Worm (Caenorhabditis elegans) whole organism, late embryonic: ENCODE data around the gene Y57G11C.1142.
A peak's percentile ranks its signal among the peaks of the same experiment; 100 is the strongest.

Experiments used
- C08G9.2 ChIP-seq: sonication (generic microtip); optimal IDR thresholded peaks from 2 replicates; lab custom pipeline; 2016; ENCODE audit warnings: mild to moderate bottlenecking, missing genetic modification characterization, moderate library complexity, missing compliant biosample characterization
- C38D4.7 ChIP-seq: fragments of 200-800 bp; sonication (Bioruptor generic); optimal IDR thresholded peaks from 2 replicates; lab custom pipeline; 2018; ENCODE audit warnings: mild to moderate bottlenecking, missing genetic modification characterization, moderate library complexity, missing compliant biosample characterization
- K09A11.1 ChIP-seq: sonication (generic microtip); optimal IDR thresholded peaks from 2 replicates; lab custom pipeline; 2017; ENCODE audit warnings: antibody characterized with exemption, mild to moderate bottlenecking, missing genetic modification characterization, missing compliant biosample characterization; ENCODE audit not compliant: insufficient read depth
- ahr-1 ChIP-seq: sonication (generic microtip); optimal IDR thresholded peaks from 2 replicates; lab custom pipeline; 2016; ENCODE audit warnings: missing genetic modification characterization, missing compliant biosample characterization
- ama-1 ChIP-seq: fragments of 150-350 bp; optimal IDR thresholded peaks from 2 replicates; lab custom pipeline; 2014
- ceh-18 ChIP-seq: sonication (generic microtip); optimal IDR thresholded peaks from 2 replicates; lab custom pipeline; 2016; ENCODE audit warnings: missing genetic modification characterization, missing compliant biosample characterization
- ceh-19 ChIP-seq: fragments of 200-800 bp; sonication (Bioruptor generic); optimal IDR thresholded peaks from 2 replicates; lab custom pipeline; 2018; ENCODE audit warnings: mild to moderate bottlenecking, missing genetic modification characterization, missing compliant biosample characterization
- ceh-2 ChIP-seq: sonication (generic microtip); optimal IDR thresholded peaks from 2 replicates; lab custom pipeline; 2016; ENCODE audit warnings: missing genotype, missing genetic modification characterization, missing compliant biosample characterization
- ceh-30 ChIP-seq: fragments of 150-350 bp; optimal IDR thresholded peaks from 2 replicates; lab custom pipeline; 2014; ENCODE audit warnings: missing biosample characterization, missing genetic modification characterization
- ceh-31 ChIP-seq: sonication (generic microtip); optimal IDR thresholded peaks from 2 replicates; lab custom pipeline; 2016; ENCODE audit warnings: missing genetic modification characterization, missing compliant biosample characterization
- ceh-34 ChIP-seq: sonication (generic microtip); optimal IDR thresholded peaks from 2 replicates; lab custom pipeline; 2016; ENCODE audit warnings: mild to moderate bottlenecking, missing genetic modification characterization, missing compliant biosample characterization
- ceh-48 ChIP-seq: sonication (generic microtip); optimal IDR thresholded peaks from 2 replicates; lab custom pipeline; 2016; ENCODE audit warnings: missing genetic modification characterization, inconsistent platforms, missing compliant biosample characterization
- ceh-9 ChIP-seq: sonication (generic microtip); optimal IDR thresholded peaks from 2 replicates; lab custom pipeline; 2016; ENCODE audit warnings: mild to moderate bottlenecking, missing genetic modification characterization, inconsistent platforms, missing compliant biosample characterization
- dmd-4 ChIP-seq: sonication (generic microtip); optimal IDR thresholded peaks from 2 replicates; lab custom pipeline; 2016; ENCODE audit warnings: borderline replicate concordance, missing genetic modification characterization, missing compliant biosample characterization
- dve-1 ChIP-seq: sonication (generic microtip); optimal IDR thresholded peaks from 2 replicates; lab custom pipeline; 2017; ENCODE audit warnings: antibody characterized with exemption, mild to moderate bottlenecking, missing genetic modification characterization, missing compliant biosample characterization
- elt-2 ChIP-seq: sonication (generic microtip); optimal IDR thresholded peaks from 2 replicates; lab custom pipeline; 2016; ENCODE audit warnings: missing genetic modification reagents, missing genetic modification characterization, missing compliant biosample characterization
- elt-4 ChIP-seq: sonication (generic microtip); optimal IDR thresholded peaks from 2 replicates; lab custom pipeline; 2016; ENCODE audit warnings: missing genetic modification characterization, missing compliant biosample characterization
- ets-4 ChIP-seq: sonication (generic microtip); optimal IDR thresholded peaks from 2 replicates; lab custom pipeline; 2016; ENCODE audit warnings: missing genetic modification characterization, missing compliant biosample characterization
- eyg-1 ChIP-seq: sonication (generic microtip); optimal IDR thresholded peaks from 2 replicates; lab custom pipeline; 2016; ENCODE audit warnings: missing genotype, missing genetic modification characterization, missing compliant biosample characterization
- fkh-10 ChIP-seq: fragments of 150-350 bp; optimal IDR thresholded peaks from 2 replicates; lab custom pipeline; 2014; ENCODE audit warnings: missing biosample characterization, missing genetic modification reagents, missing genetic modification characterization
- hlh-13 ChIP-seq: fragments of 200-800 bp; sonication (Bioruptor generic); optimal IDR thresholded peaks from 2 replicates; lab custom pipeline; 2018; ENCODE audit warnings: mild to moderate bottlenecking, missing genetic modification characterization, missing compliant biosample characterization
- hlh-15 ChIP-seq: sonication (generic microtip); optimal IDR thresholded peaks from 2 replicates; lab custom pipeline; 2016; ENCODE audit warnings: missing genetic modification characterization, missing compliant biosample characterization
- hlh-30 ChIP-seq: sonication (generic microtip); optimal IDR thresholded peaks from 2 replicates; lab custom pipeline; 2017; ENCODE audit warnings: antibody characterized with exemption, missing genetic modification characterization, missing compliant biosample characterization; ENCODE audit not compliant: insufficient read depth
- lin-11 ChIP-seq: fragments of 200-800 bp; sonication (Bioruptor generic); optimal IDR thresholded peaks from 2 replicates; lab custom pipeline; 2018; ENCODE audit warnings: mild to moderate bottlenecking, missing genetic modification characterization, missing compliant biosample characterization
- madf-2 ChIP-seq: sonication (generic microtip); optimal IDR thresholded peaks from 2 replicates; lab custom pipeline; 2017; ENCODE audit warnings: missing genetic modification characterization, missing compliant biosample characterization
- nfya-1 ChIP-seq: sonication (generic microtip); optimal IDR thresholded peaks from 2 replicates; lab custom pipeline; 2017; ENCODE audit warnings: missing genetic modification characterization, mild to moderate bottlenecking, missing compliant biosample characterization, antibody characterized with exemption, moderate library complexity
- nhr-11 ChIP-seq: fragments of 150-350 bp; optimal IDR thresholded peaks from 2 replicates; lab custom pipeline; 2014; ENCODE audit warnings: missing biosample characterization, missing genetic modification characterization
- npax-4 ChIP-seq: sonication (generic microtip); optimal IDR thresholded peaks from 2 replicates; lab custom pipeline; 2016; ENCODE audit warnings: missing genetic modification characterization, missing compliant biosample characterization
- odd-2 ChIP-seq: sonication (generic microtip); optimal IDR thresholded peaks from 2 replicates; lab custom pipeline; 2017; ENCODE audit warnings: antibody characterized with exemption, mild to moderate bottlenecking, missing genetic modification characterization, missing compliant biosample characterization
- pat-9 ChIP-seq: fragments of 200-800 bp; sonication (Bioruptor generic); optimal IDR thresholded peaks from 2 replicates; lab custom pipeline; 2018; ENCODE audit warnings: mild to moderate bottlenecking, missing genetic modification characterization, moderate library complexity, missing compliant biosample characterization
- pax-1 ChIP-seq: fragments of 150-350 bp; optimal IDR thresholded peaks from 2 replicates; lab custom pipeline; 2014; ENCODE audit warnings: missing biosample characterization, missing genetic modification characterization
- pha-2 ChIP-seq: sonication (generic microtip); optimal IDR thresholded peaks from 2 replicates; lab custom pipeline; 2017; ENCODE audit warnings: mild to moderate bottlenecking, missing genetic modification characterization, missing compliant biosample characterization
- pha-4 ChIP-seq: fragments of 150-350 bp; optimal IDR thresholded peaks from 2 replicates; lab custom pipeline; 2018; ENCODE audit warnings: missing biosample characterization, missing genetic modification reagents, missing genetic modification characterization
- pqm-1 ChIP-seq: sonication (generic microtip); optimal IDR thresholded peaks from 2 replicates; lab custom pipeline; 2016; ENCODE audit warnings: missing genetic modification characterization, missing compliant biosample characterization
- pros-1 ChIP-seq: fragments of 150-350 bp; optimal IDR thresholded peaks from 2 replicates; lab custom pipeline; 2014; ENCODE audit warnings: missing biosample characterization, missing genetic modification reagents, missing genetic modification characterization
- syd-9 ChIP-seq: sonication (generic microtip); optimal IDR thresholded peaks from 2 replicates; lab custom pipeline; 2016; ENCODE audit warnings: mild to moderate bottlenecking, missing genetic modification characterization, moderate library complexity, missing compliant biosample characterization
- tbx-2 ChIP-seq: sonication (generic microtip); optimal IDR thresholded peaks from 2 replicates; lab custom pipeline; 2016; ENCODE audit warnings: missing genetic modification characterization, missing compliant biosample characterization
- unc-42 ChIP-seq: sonication (generic microtip); optimal IDR thresholded peaks from 2 replicates; lab custom pipeline; 2016; ENCODE audit warnings: missing genotype, missing genetic modification characterization, missing compliant biosample characterization
- unc-55 ChIP-seq: sonication (generic microtip); optimal IDR thresholded peaks from 2 replicates; lab custom pipeline; 2017; ENCODE audit warnings: missing biosample characterization, missing genetic modification reagents, missing genetic modification characterization
- unc-86 ChIP-seq: sonication (generic microtip); optimal IDR thresholded peaks from 2 replicates; lab custom pipeline; 2016; ENCODE audit warnings: missing genetic modification characterization, missing compliant biosample characterization
- zip-5 ChIP-seq: sonication (generic microtip); optimal IDR thresholded peaks from 2 replicates; lab custom pipeline; 2016; ENCODE audit warnings: missing genetic modification characterization, missing compliant biosample characterization
- ztf-16 ChIP-seq: sonication (generic microtip); optimal IDR thresholded peaks from 2 replicates; lab custom pipeline; 2017; ENCODE audit warnings: missing genetic modification characterization, missing compliant biosample characterization

Y57G11C.1142 gene

DNA sequence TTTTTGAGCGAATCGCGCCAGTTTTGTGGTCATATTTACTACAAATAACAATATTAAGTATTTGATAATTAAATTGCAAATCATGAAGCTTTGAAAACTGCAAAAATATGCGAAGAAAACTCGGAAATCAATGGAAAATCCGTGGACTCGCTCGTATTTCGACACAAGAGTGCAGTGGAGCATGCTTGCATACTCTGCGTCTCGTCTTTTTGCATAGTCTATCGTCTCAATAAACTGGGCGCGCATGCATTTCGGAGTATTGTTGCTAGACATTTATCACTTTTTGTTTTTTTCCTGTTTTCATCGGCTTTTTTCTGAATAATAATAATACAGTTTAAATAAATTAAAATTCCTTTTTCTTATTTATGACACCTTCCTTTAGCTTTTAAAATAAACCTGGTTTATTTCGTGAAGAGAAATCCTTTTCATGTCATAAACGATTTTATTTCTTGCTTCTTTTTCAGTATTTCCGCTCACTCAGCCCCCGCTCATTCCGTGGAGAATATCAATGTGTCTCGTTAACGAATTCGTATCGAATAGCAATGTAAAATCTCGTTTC is 34.6 kb upstream of the Y57G11C.1142 start, which contains the start of the genes mrps-7 and Y57G11C.3:
Gene mrps-7, minus strand, starts transcription at position 38 of the 559 bp plus-strand sequence.
Gene Y57G11C.3, plus strand, starts transcription at position 509 of the 559 bp plus-strand sequence.
- peak; percentile 24 for TF ChIP-seq ztf-16 (tag; lab: Kevin White, UChicago)
- TF ChIP-seq pat-9 (tag; lab: Kevin White, UChicago): no peak
- no peak for TF ChIP-seq K09A11.1 (tag; lab: Kevin White, UChicago)
- no peak for TF ChIP-seq ama-1
- TF ChIP-seq hlh-30 (tag; lab: Kevin White, UChicago): peak; percentile 44
- peak; percentile 81 for TF ChIP-seq unc-55 (GFP tag; lab: Kevin White, UChicago)
- TF ChIP-seq pha-4: no peak
- no peak for TF ChIP-seq npax-4 (tag; lab: Kevin White, UChicago)
- TF ChIP-seq ceh-19 (GFP tag; lab: Kevin White, UChicago): no peak
- TF ChIP-seq elt-4 (tag; lab: Kevin White, UChicago): no peak
- no peak for TF ChIP-seq syd-9 (tag; lab: Kevin White, UChicago)
- TF ChIP-seq ets-4 (tag; lab: Kevin White, UChicago): no peak
- TF ChIP-seq ceh-30 (tag; lab: Kevin White, UChicago): peak; percentile 84
- peak; percentile 79 for TF ChIP-seq dve-1 (tag; lab: Kevin White, UChicago)
- TF ChIP-seq madf-2 (tag; lab: Kevin White, UChicago): peak; percentile 15
- TF ChIP-seq unc-86 (tag; lab: Kevin White, UChicago): peak; percentile 6
- TF ChIP-seq nfya-1 (tag; lab: Kevin White, UChicago): peak; percentile 80
- no peak for TF ChIP-seq dmd-4 (tag; lab: Kevin White, UChicago)
- TF ChIP-seq hlh-13 (GFP tag; lab: Kevin White, UChicago): no peak
- TF ChIP-seq nhr-11 (tag; lab: Kevin White, UChicago): no peak
- TF ChIP-seq zip-5: no peak
- TF ChIP-seq tbx-2 (tag; lab: Kevin White, UChicago): peak; percentile 55
- TF ChIP-seq ceh-48 (tag; lab: Kevin White, UChicago): peak; percentile 72
- no peak for TF ChIP-seq ceh-2 (tag; lab: Kevin White, UChicago)
- peak; percentile 57 for TF ChIP-seq ceh-31
- peak; percentile 30 for TF ChIP-seq ceh-34 (tag; lab: Kevin White, UChicago)
- TF ChIP-seq lin-11 (tag; lab: Kevin White, UChicago): no peak
- TF ChIP-seq odd-2: no peak
- TF ChIP-seq pax-1 (tag; lab: Kevin White, UChicago): peak; percentile 80
- TF ChIP-seq unc-42: peak; percentile 49
- no peak for TF ChIP-seq eyg-1 (tag; lab: Kevin White, UChicago)
- TF ChIP-seq ceh-18: peak; percentile 54
- TF ChIP-seq elt-2: peak; percentile 51
- TF ChIP-seq pqm-1 (tag; lab: Kevin White, UChicago): no peak
- peak; percentile 19 for TF ChIP-seq pros-1 (tag; lab: Kevin White, UChicago)

DNA sequence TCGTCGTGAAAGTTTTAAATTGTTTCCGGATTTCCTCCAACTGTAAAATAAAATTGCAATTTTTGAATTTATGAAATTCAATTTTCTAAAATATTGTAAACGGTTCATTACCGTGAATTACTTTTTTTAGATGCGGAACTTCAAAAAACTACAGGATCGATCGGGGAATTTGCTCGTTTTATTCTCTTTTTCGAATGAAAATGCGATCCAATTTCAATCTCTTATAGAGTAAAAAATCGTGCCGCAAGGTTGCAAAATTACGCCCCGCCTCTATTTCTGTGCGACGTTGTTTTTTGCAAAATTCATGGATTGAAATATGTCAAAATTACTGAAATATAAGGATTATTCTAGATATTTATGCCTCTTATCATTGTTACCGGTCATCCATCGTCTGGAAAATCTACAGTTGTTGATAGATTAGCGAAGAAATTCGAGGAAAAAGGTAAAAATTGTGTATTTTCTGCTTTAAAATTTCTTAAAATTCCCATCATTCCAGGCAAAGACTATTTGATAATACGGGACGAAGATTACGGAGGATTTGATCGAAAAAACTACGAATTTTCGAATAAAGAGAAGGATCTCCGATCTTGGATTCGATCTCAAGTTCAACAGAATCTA is 33.1 kb upstream of the Y57G11C.1142 start, which contains the start of gene Y57G11C.43:
Gene Y57G11C.43, plus strand, starts transcription at position 224 of the 618 bp plus-strand sequence.
- TF ChIP-seq pros-1 (tag; lab: Kevin White, UChicago) (no peak), ceh-9 (no peak), odd-2 (no peak), elt-2 (no peak)

DNA sequence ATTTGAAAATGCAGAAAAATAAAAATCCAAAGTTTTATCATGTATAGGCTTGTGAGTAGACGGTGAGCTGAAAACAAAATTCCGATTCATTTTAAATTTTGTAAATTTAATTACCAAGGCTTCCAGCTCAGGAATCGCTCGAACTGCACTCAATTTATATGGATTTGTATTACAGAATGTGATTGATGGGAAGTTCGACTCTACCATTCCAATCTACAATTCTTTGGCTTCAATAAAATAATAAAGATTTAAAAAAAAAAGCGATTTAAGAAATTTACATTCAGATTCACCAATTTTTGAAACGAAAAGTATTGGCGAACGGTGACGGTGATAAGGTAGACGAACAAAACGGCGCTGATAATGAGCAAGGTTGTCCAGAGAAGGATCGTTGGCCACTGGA is 31.8 kb upstream of the Y57G11C.1142 start:
- TF ChIP-seq ceh-19 (GFP tag; lab: Kevin White, UChicago): no peak

DNA sequence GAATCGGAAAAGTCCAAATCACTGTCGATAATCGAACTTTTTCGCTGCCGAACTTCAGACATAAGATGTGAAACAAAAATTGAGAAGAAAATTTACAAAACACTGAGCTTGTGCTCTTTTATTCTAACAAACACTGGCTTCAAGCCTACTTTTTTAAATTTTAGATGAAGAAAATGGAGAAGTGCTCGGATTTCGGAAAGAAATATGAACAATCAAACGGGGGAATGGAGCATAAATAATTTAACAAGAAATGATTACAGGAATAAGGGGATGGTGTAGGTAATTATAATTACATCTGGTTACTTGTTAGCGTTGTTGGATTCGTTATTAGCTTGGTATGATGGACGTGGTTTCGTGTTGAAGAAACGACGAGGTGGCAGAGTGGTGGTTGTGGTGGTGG is 31.1 kb upstream of the Y57G11C.1142 start, which contains the start of gene degl-1:
Gene degl-1, minus strand, starts transcription at position 101 of the 400 bp plus-strand sequence.
- TF ChIP-seq elt-4 (tag; lab: Kevin White, UChicago) (no peak), tbx-2 (tag; lab: Kevin White, UChicago) (no peak), fkh-10 (no peak), odd-2 (no peak), pros-1 (tag; lab: Kevin White, UChicago) (no peak), ceh-9 (no peak), C38D4.7 (GFP tag; lab: Kevin White, UChicago) (no peak), unc-86 (tag; lab: Kevin White, UChicago) (no peak), madf-2 (tag; lab: Kevin White, UChicago) (no peak), hlh-30 (tag; lab: Kevin White, UChicago) (no peak), C08G9.2 (no peak), ceh-19 (GFP tag; lab: Kevin White, UChicago) (no peak), ahr-1 (no peak), pha-2 (no peak), hlh-15 (no peak), pat-9 (tag; lab: Kevin White, UChicago) (no peak)
- TF ChIP-seq, all 69 proteins: peak for 0
